Fruit fly (Drosophila melanogaster): Measurements from ENCODE around the gene Gr64a.
A peak's percentile ranks its signal among the peaks of the same experiment; 100 is the strongest.

dm6 chr3L:4069069-4069468, 42.5 kb downstream of the Gr64a start, which contains the start of gene CG32259:
- TF ChIP-seq CG14711 (tag; optimal IDR thresholded peaks at IDR 0.05) (peak; percentile 42), tj (GFP tag; optimal IDR thresholded peaks at IDR 0.05) (peak; percentile 83)

All from whole organism, adult.